Fruit fly (Drosophila melanogaster) whole organism, prepupa: Measurements from ENCODE around the gene Timp.
A peak's percentile ranks its signal among the peaks of the same experiment; 100 is the strongest.

Experiments used
- Blimp-1 ChIP-seq: fragments of 200-800 bp; sonication (Bioruptor generic); optimal IDR thresholded peaks from 3 replicates; lab custom pipeline; 2017; ENCODE audit warnings: missing biosample characterization, missing genetic modification characterization, mild to moderate bottlenecking, moderate library complexity, missing genetic modification reagents
- CG10631 ChIP-seq: fragments of 200-800 bp; sonication (Bioruptor generic); optimal IDR thresholded peaks from 2 replicates; lab custom pipeline; 2016; ENCODE audit warnings: missing biosample characterization, missing genetic modification characterization
- CG10669 ChIP-seq: fragments of 200-800 bp; sonication (Bioruptor generic); optimal IDR thresholded peaks from 3 replicates; lab custom pipeline; 2018; ENCODE audit warnings: missing biosample characterization, mild to moderate bottlenecking, missing genetic modification characterization, moderate library complexity
- CG11762 ChIP-seq: fragments of 200-800 bp; sonication (Bioruptor generic); optimal IDR thresholded peaks from 3 replicates; lab custom pipeline; 2016; ENCODE audit warnings: missing biosample characterization, missing genetic modification characterization; ENCODE audit not compliant: insufficient read depth
- CG11902 ChIP-seq: fragments of 200-800 bp; sonication (Bioruptor generic); optimal IDR thresholded peaks from 3 replicates; lab custom pipeline; 2016; ENCODE audit warnings: missing biosample characterization, missing genetic modification characterization
- CG15336 ChIP-seq: fragments of 200-800 bp; sonication (Bioruptor generic); IDR thresholded peaks from 2 replicates; pipeline ENCODE4 v1.3.6; 2022; ENCODE audit warnings: missing biosample characterization, missing genetic modification characterization
- CG1621 ChIP-seq: fragments of 200-800 bp; sonication (Bioruptor generic); optimal IDR thresholded peaks from 3 replicates; lab custom pipeline; 2018; ENCODE audit warnings: missing biosample characterization, mild to moderate bottlenecking, missing genetic modification characterization
- CG16779 ChIP-seq: fragments of 200-800 bp; sonication (Bioruptor generic); optimal IDR thresholded peaks from 3 replicates; lab custom pipeline; 2017; ENCODE audit warnings: missing biosample characterization, mild to moderate bottlenecking, missing genetic modification characterization
- CG31627 ChIP-seq: fragments of 200-800 bp; sonication (Bioruptor generic); optimal IDR thresholded peaks from 3 replicates; lab custom pipeline; 2016; ENCODE audit warnings: missing biosample characterization, missing genetic modification characterization
- CG32006 ChIP-seq: fragments of 200-800 bp; sonication (Bioruptor generic); optimal IDR thresholded peaks from 3 replicates; lab custom pipeline; 2017; ENCODE audit warnings: missing biosample characterization, mild to moderate bottlenecking, missing genetic modification characterization
- CG34406 ChIP-seq: fragments of 200-800 bp; sonication (Bioruptor generic); optimal IDR thresholded peaks from 3 replicates; lab custom pipeline; 2016; ENCODE audit warnings: missing biosample characterization, missing genetic modification characterization
- CG3919 ChIP-seq: fragments of 200-800 bp; sonication (Bioruptor generic); optimal IDR thresholded peaks from 3 replicates; lab custom pipeline; 2016; ENCODE audit warnings: missing biosample characterization, missing genetic modification characterization
- CG4318 ChIP-seq: fragments of 200-800 bp; sonication (Bioruptor generic); optimal IDR thresholded peaks from 3 replicates; lab custom pipeline; 2017; ENCODE audit warnings: missing biosample characterization, mild to moderate bottlenecking, missing genetic modification characterization
- CG6163 ChIP-seq: fragments of 200-800 bp; sonication (Bioruptor generic); IDR thresholded peaks from 3 replicates; pipeline ENCODE4 v1.3.6; 2022; ENCODE audit warnings: missing biosample characterization, missing genetic modification characterization
- CG6276 ChIP-seq: fragments of 200-800 bp; sonication (Bioruptor generic); optimal IDR thresholded peaks from 2 replicates; lab custom pipeline; 2017; ENCODE audit warnings: missing biosample characterization, mild to moderate bottlenecking, missing genetic modification characterization
- CG6792 ChIP-seq: fragments of 200-800 bp; sonication (Bioruptor generic); optimal IDR thresholded peaks from 3 replicates; lab custom pipeline; 2016; ENCODE audit warnings: missing biosample characterization, missing genetic modification characterization
- CG6808 ChIP-seq: fragments of 200-800 bp; sonication (Bioruptor generic); optimal IDR thresholded peaks from 3 replicates; lab custom pipeline; 2017; ENCODE audit warnings: missing biosample characterization, missing genetic modification characterization, mild to moderate bottlenecking, moderate library complexity, missing genetic modification reagents
- CG6854 ChIP-seq: fragments of 200-800 bp; sonication (Bioruptor generic); optimal IDR thresholded peaks from 2 replicates; lab custom pipeline; 2017; ENCODE audit warnings: missing biosample characterization, mild to moderate bottlenecking, missing genetic modification characterization
- CG7368 ChIP-seq: fragments of 200-800 bp; sonication (Bioruptor generic); optimal IDR thresholded peaks from 3 replicates; lab custom pipeline; 2016; ENCODE audit warnings: missing biosample characterization, missing genetic modification characterization
- CG8319 ChIP-seq: fragments of 200-800 bp; sonication (Bioruptor generic); optimal IDR thresholded peaks from 3 replicates; lab custom pipeline; 2016; ENCODE audit warnings: missing biosample characterization, missing genetic modification characterization
- CG8632 ChIP-seq: fragments of 200-800 bp; sonication (Bioruptor generic); optimal IDR thresholded peaks from 3 replicates; lab custom pipeline; 2016; ENCODE audit warnings: missing biosample characterization, missing genetic modification characterization
- CG9139 ChIP-seq: fragments of 200-800 bp; sonication (Bioruptor generic); optimal IDR thresholded peaks from 3 replicates; lab custom pipeline; 2017; ENCODE audit warnings: missing biosample characterization, mild to moderate bottlenecking, missing genetic modification characterization
- Eip75B ChIP-seq: fragments of 200-800 bp; sonication (Bioruptor generic); optimal IDR thresholded peaks from 3 replicates; lab custom pipeline; 2016; ENCODE audit warnings: missing biosample characterization, missing genetic modification characterization
- Eip78C ChIP-seq: fragments of 200-800 bp; sonication (Bioruptor generic); peaks from one replicate; lab custom pipeline; 2016; ENCODE audit warnings: missing biosample characterization, missing genetic modification characterization
- Eip93F ChIP-seq: fragments of 200-800 bp; sonication (Bioruptor generic); optimal IDR thresholded peaks from 2 replicates; lab custom pipeline; 2016; ENCODE audit warnings: missing biosample characterization, mild to moderate bottlenecking, missing genetic modification characterization
- Ets21C ChIP-seq: fragments of 200-800 bp; sonication (Bioruptor generic); optimal IDR thresholded peaks from 3 replicates; lab custom pipeline; 2016; ENCODE audit warnings: missing biosample characterization, missing genetic modification characterization
- Ets96B ChIP-seq: fragments of 200-800 bp; optimal IDR thresholded peaks from 2 replicates; lab custom pipeline; 2019; ENCODE audit warnings: missing biosample characterization, mild to moderate bottlenecking, missing genetic modification characterization, moderate library complexity
- Gug ChIP-seq: fragments of 200-800 bp; sonication (Bioruptor generic); IDR thresholded peaks from 2 replicates; pipeline ENCODE4 v1.3.6; 2022; ENCODE audit warnings: missing biosample characterization, missing genetic modification characterization
- Hr38 ChIP-seq: sonication (Bioruptor generic); optimal IDR thresholded peaks from 2 replicates; lab custom pipeline; 2016; ENCODE audit warnings: missing biosample characterization, missing genetic modification characterization
- Lpt ChIP-seq: fragments of 200-800 bp; sonication (Bioruptor generic); optimal IDR thresholded peaks from 3 replicates; lab custom pipeline; 2016; ENCODE audit warnings: missing biosample characterization, missing genetic modification characterization
- OdsH ChIP-seq: fragments of 200-800 bp; sonication (Bioruptor generic); optimal IDR thresholded peaks from 3 replicates; lab custom pipeline; 2016; ENCODE audit warnings: missing biosample characterization, missing genetic modification characterization
- Smox ChIP-seq: fragments of 200-800 bp; sonication (Bioruptor generic); optimal IDR thresholded peaks from 3 replicates; lab custom pipeline; 2016; ENCODE audit warnings: missing biosample characterization, missing genetic modification characterization
- Sox102F ChIP-seq: fragments of 200-800 bp; sonication (Bioruptor generic); optimal IDR thresholded peaks from 2 replicates; lab custom pipeline; 2016; ENCODE audit warnings: missing biosample characterization, mild to moderate bottlenecking, missing genetic modification characterization
- Sox14 ChIP-seq: fragments of 200-800 bp; sonication (Bioruptor generic); optimal IDR thresholded peaks from 3 replicates; lab custom pipeline; 2016; ENCODE audit warnings: missing biosample characterization, missing genetic modification characterization
- Sox15 ChIP-seq: fragments of 200-800 bp; sonication (Bioruptor generic); optimal IDR thresholded peaks from 3 replicates; lab custom pipeline; 2016; ENCODE audit warnings: missing biosample characterization, missing genetic modification characterization
- cyc ChIP-seq: fragments of 200-800 bp; sonication (Bioruptor generic); optimal IDR thresholded peaks from 3 replicates; lab custom pipeline; 2016; ENCODE audit warnings: missing biosample characterization, missing genetic modification characterization
- dac ChIP-seq: fragments of 200-800 bp; sonication (Bioruptor generic); optimal IDR thresholded peaks from 2 replicates; lab custom pipeline; 2017; ENCODE audit warnings: missing biosample characterization, mild to moderate bottlenecking, missing genetic modification characterization
- dsx ChIP-seq: fragments of 200-800 bp; optimal IDR thresholded peaks from 3 replicates; lab custom pipeline; 2019; ENCODE audit warnings: missing biosample characterization, mild to moderate bottlenecking, missing genetic modification characterization, moderate library complexity; ENCODE audit not compliant: poor library complexity, severe bottlenecking
- eg ChIP-seq: fragments of 200-800 bp; sonication (Bioruptor generic); IDR thresholded peaks from 3 replicates; pipeline ENCODE4 v1.3.6; 2022; ENCODE audit warnings: missing biosample characterization, missing genetic modification characterization
- esn ChIP-seq: fragments of 200-800 bp; sonication (Bioruptor generic); optimal IDR thresholded peaks from 2 replicates; lab custom pipeline; 2016; ENCODE audit warnings: missing biosample characterization, mild to moderate bottlenecking, missing genetic modification characterization, moderate library complexity
- fd59A ChIP-seq: fragments of 200-800 bp; sonication (Bioruptor generic); optimal IDR thresholded peaks from 2 replicates; lab custom pipeline; 2017; ENCODE audit warnings: missing biosample characterization, mild to moderate bottlenecking, missing genetic modification characterization, missing genetic modification reagents
- fd85E ChIP-seq: fragments of 200-800 bp; sonication (Bioruptor generic); optimal IDR thresholded peaks from 3 replicates; lab custom pipeline; 2016; ENCODE audit warnings: missing biosample characterization, missing genetic modification characterization
- lz ChIP-seq: fragments of 200-800 bp; sonication (Bioruptor generic); optimal IDR thresholded peaks from 3 replicates; lab custom pipeline; 2016; ENCODE audit warnings: missing biosample characterization, missing genetic modification characterization
- net ChIP-seq: fragments of 200-800 bp; sonication (Bioruptor generic); optimal IDR thresholded peaks from 3 replicates; lab custom pipeline; 2016; ENCODE audit warnings: missing biosample characterization, missing genetic modification characterization
- salr ChIP-seq, 2 experiments: fragments of 200-800 bp; sonication (Bioruptor generic); optimal IDR thresholded peaks; 3 replicates each; lab custom pipeline; 2016 to 2018; ENCODE audit warnings: missing biosample characterization in 2 of 2, missing genetic modification characterization in 2 of 2, mild to moderate bottlenecking in 1 of 2
- ss ChIP-seq, 2 experiments: fragments of 200-800 bp; sonication (Bioruptor generic); optimal IDR thresholded peaks; 2 replicates in 1 of 2; 3 replicates in 1 of 2; lab custom pipeline; 2017 to 2018; ENCODE audit warnings: mild to moderate bottlenecking in 2 of 2, missing biosample characterization in 2 of 2, missing genetic modification characterization in 2 of 2, moderate library complexity in 1 of 2
- svp ChIP-seq: fragments of 200-800 bp; sonication (Bioruptor generic); peaks from one replicate; lab custom pipeline; 2016; ENCODE audit warnings: missing biosample characterization, missing genetic modification characterization
- topi ChIP-seq: fragments of 200-800 bp; sonication (Bioruptor generic); optimal IDR thresholded peaks from 3 replicates; lab custom pipeline; 2016; ENCODE audit warnings: missing biosample characterization, missing genetic modification characterization
- vri ChIP-seq: fragments of 200-800 bp; sonication (Bioruptor generic); optimal IDR thresholded peaks from 3 replicates; lab custom pipeline; 2016; ENCODE audit warnings: missing biosample characterization, mild to moderate bottlenecking, missing genetic modification characterization

Gene Timp

DNA sequence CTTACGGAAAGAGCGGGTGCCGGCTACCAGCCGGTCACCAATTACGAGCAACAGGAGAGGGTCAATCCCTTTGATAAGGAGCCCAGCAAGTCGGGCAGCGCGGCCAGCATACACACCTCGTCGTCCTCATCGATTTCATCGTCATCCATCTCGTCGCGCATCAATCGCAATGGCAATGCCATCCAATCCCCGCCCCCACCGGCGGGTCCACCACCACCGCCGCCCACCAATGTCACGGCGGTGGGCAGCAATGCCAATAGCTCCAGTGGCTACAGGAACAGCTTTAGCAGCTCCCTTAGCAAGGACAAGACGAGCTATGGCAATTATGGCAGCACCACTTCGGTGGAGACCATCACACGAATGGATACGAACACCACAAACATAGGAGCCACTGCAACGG, 5.2 kb upstream of the Timp start:
- TF ChIP-seq Eip93F (GFP tag; lab: Kevin White, UChicago) (no peak), CG15336 (GFP tag; lab: Robert Waterston, UW) (no peak), net (GFP tag; lab: Kevin White, UChicago) (no peak), fd59A (GFP tag; lab: Kevin White, UChicago) (no peak), CG6792 (GFP tag; lab: Kevin White, UChicago) (no peak), Ets21C (no peak), CG3919 (GFP tag; lab: Kevin White, UChicago) (no peak), salr (GFP tag; optimal IDR thresholded peaks at IDR 0.05; lab: Kevin White, UChicago) (no peak), Eip78C (GFP tag; lab: Kevin White, UChicago) (no peak), CG10669 (GFP tag; lab: Kevin White, UChicago) (no peak), cyc (GFP tag; lab: Kevin White, UChicago) (no peak), Lpt (no peak), CG6808 (no peak)

DNA sequence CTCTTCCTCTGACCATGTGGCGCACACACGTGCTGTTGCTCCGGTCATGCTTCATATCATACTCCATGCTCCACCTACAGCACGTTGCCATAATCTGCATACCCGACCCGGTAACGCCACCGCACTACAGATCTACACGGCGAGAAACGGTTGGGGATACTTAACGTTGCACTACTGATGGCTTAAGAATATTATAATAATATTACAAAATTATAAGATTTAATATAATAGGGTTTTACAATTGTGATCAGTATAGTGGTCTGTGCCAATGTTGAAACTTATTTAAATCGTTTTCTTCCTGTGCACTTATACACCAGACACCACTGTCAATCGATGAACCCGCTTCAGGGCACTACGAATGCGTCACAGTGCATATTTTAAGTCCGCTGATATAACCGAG, 623 bp upstream of the Timp start:
- TF ChIP-seq eg (GFP tag; lab: Robert Waterston, UW) (peak; percentile 91), net (GFP tag; lab: Kevin White, UChicago) (peak; percentile 85), CG7368 (GFP tag; lab: Kevin White, UChicago) (peak; percentile 87), CG11762 (peak; percentile 85), Hr38 (GFP tag; lab: Kevin White, UChicago) (no peak), dsx (GFP tag; lab: Kevin White, UChicago) (peak; percentile 91), CG6808 (peak; percentile 91), vri (peak; percentile 23), CG11902 (peak; percentile 80), CG1621 (tag; lab: Kevin White, UChicago) (peak; percentile 90), CG6163 (peak; percentile 96), CG8319 (GFP tag; lab: Kevin White, UChicago) (peak; percentile 84), CG6792 (GFP tag; lab: Kevin White, UChicago) (peak; percentile 82), Sox14 (GFP tag; lab: Kevin White, UChicago) (peak; percentile 75), CG15336 (GFP tag; lab: Robert Waterston, UW) (peak; percentile 85), CG32006 (GFP tag; lab: Kevin White, UChicago) (peak; percentile 91), CG6854 (GFP tag; lab: Kevin White, UChicago) (no peak), Eip78C (GFP tag; lab: Kevin White, UChicago) (peak; percentile 94), Eip75B (peak; percentile 81), CG3919 (GFP tag; lab: Kevin White, UChicago) (peak; percentile 88), Ets96B (peak; percentile 93), Blimp-1 (GFP tag; lab: Kevin White, UChicago) (peak; percentile 13), CG4318 (GFP tag; lab: Kevin White, UChicago) (peak; percentile 80), Sox15 (GFP tag; lab: Kevin White, UChicago) (peak; percentile 81), CG16779 (tag; lab: Kevin White, UChicago) (peak; percentile 87), CG34406 (GFP tag; lab: Kevin White, UChicago) (peak; percentile 84), CG10631 (GFP tag; lab: Kevin White, UChicago) (peak; percentile 94), svp (peak; percentile 79), dac (GFP tag; lab: Kevin White, UChicago) (no peak), CG8632 (GFP tag; lab: Kevin White, UChicago) (peak; percentile 89), salr (GFP tag; optimal IDR thresholded peaks at IDR 0.05; lab: Kevin White, UChicago) (peak; percentile 80 to 89), ss (GFP tag; optimal IDR thresholded peaks at IDR 0.05; lab: Kevin White, UChicago) (peak; percentile 88 to 93), CG31627 (GFP tag; lab: Kevin White, UChicago) (peak; percentile 42), CG9139 (peak; percentile 93), lz (GFP tag; lab: Kevin White, UChicago) (peak; percentile 44), Smox (GFP tag; lab: Kevin White, UChicago) (peak; percentile 42), Gug (GFP tag; lab: Robert Waterston, UW) (peak; percentile 87), OdsH (GFP tag; lab: Kevin White, UChicago) (peak; percentile 90), Ets21C (no peak), esn (GFP tag; lab: Kevin White, UChicago) (peak; percentile 77), Sox102F (peak; percentile 29), topi (GFP tag; lab: Kevin White, UChicago) (peak; percentile 74), CG6276 (peak; percentile 81), Lpt (peak; percentile 78), fd85E (GFP tag; lab: Kevin White, UChicago) (peak; percentile 68)
